Fruit fly (Drosophila melanogaster): ENCODE results near the gene ftz.

- TF ChIP-seq tai (GFP tag; optimal IDR thresholded peaks at IDR 0.05) = no peak
- no peak for TF ChIP-seq Myc (optimal IDR thresholded peaks at IDR 0.05)
- no peak for TF ChIP-seq h (GFP tag; optimal IDR thresholded peaks at IDR 0.05)
- no peak for TF ChIP-seq lola (GFP tag; optimal IDR thresholded peaks at IDR 0.05)
- TF ChIP-seq rgr (GFP tag; optimal IDR thresholded peaks at IDR 0.05) = no peak
- no peak for TF ChIP-seq usp (GFP tag; optimal IDR thresholded peaks at IDR 0.05)
- no peak for TF ChIP-seq CrebA (GFP tag; optimal IDR thresholded peaks at IDR 0.05; ENCODE audit: borderline replicate concordance)
- TF ChIP-seq fru (GFP tag; optimal IDR thresholded peaks at IDR 0.05) = no peak
- no peak for TF ChIP-seq psq (GFP tag; optimal IDR thresholded peaks at IDR 0.05)
- TF ChIP-seq CG32264 (GFP tag; optimal IDR thresholded peaks at IDR 0.05) = no peak
- no peak for TF ChIP-seq dsf (GFP tag; optimal IDR thresholded peaks at IDR 0.05; ENCODE audit: borderline replicate concordance)
- TF ChIP-seq Abd-B (GFP tag; optimal IDR thresholded peaks at IDR 0.05) = no peak
These were observed 5.2 kb downstream of the ftz start for dm6 chr3R:6869297-6869696.

Measured in whole organism, wandering third instar larva.